Fruit fly (Drosophila melanogaster) whole organism, embryonic: ENCODE measurements around the gene rempA.

Experiments
- ATbp ChIP-seq: fragments of 200-800 bp; sonication (Bioruptor generic); optimal IDR thresholded peaks from 2 replicates; lab custom pipeline; 2017; ENCODE audit warnings: missing biosample characterization, mild to moderate bottlenecking, missing genetic modification characterization, missing genetic modification reagents
- Aef1 ChIP-seq: fragments of 200-800 bp; sonication (Bioruptor generic); IDR thresholded peaks from 3 replicates; pipeline ENCODE4 v1.3.6; 2022; ENCODE audit warnings: missing biosample characterization, missing genetic modification characterization
- CG10147 ChIP-seq: fragments of 200-800 bp; sonication (Bioruptor generic); optimal IDR thresholded peaks from 2 replicates; lab custom pipeline; 2019; ENCODE audit warnings: missing biosample characterization, mild to moderate bottlenecking, missing genetic modification characterization, moderate library complexity
- CG11085 ChIP-seq: fragments of 200-800 bp; sonication (Bioruptor generic); IDR thresholded peaks from 2 replicates; pipeline ENCODE4 v1.3.6; 2022; ENCODE audit warnings: missing biosample characterization, missing genetic modification characterization
- CG11247 ChIP-seq: fragments of 200-800 bp; sonication (Bioruptor generic); IDR thresholded peaks from 2 replicates; pipeline ENCODE4 v1.3.6; 2022; ENCODE audit warnings: missing biosample characterization, missing genetic modification characterization
- CG11560 ChIP-seq: fragments of 200-800 bp; sonication (Bioruptor generic); IDR thresholded peaks from 3 replicates; pipeline ENCODE4 v1.3.6; 2022; ENCODE audit warnings: missing biosample characterization, missing genetic modification characterization
- CG13624 ChIP-seq: fragments of 200-800 bp; sonication (Bioruptor generic); optimal IDR thresholded peaks from 2 replicates; lab custom pipeline; 2016; ENCODE audit warnings: missing biosample characterization, missing genetic modification characterization
- CG14710 ChIP-seq: fragments of 200-800 bp; sonication (Bioruptor generic); optimal IDR thresholded peaks from 3 replicates; lab custom pipeline; 2019; ENCODE audit warnings: missing biosample characterization, mild to moderate bottlenecking, missing genetic modification characterization, moderate library complexity
- CG15269 ChIP-seq: fragments of 200-800 bp; sonication (Bioruptor generic); optimal IDR thresholded peaks from 2 replicates; lab custom pipeline; 2018; ENCODE audit warnings: missing biosample characterization, mild to moderate bottlenecking, missing genetic modification characterization, moderate library complexity
- CG17328 ChIP-seq: fragments of 200-800 bp; sonication (Bioruptor generic); IDR thresholded peaks from 2 replicates; pipeline ENCODE4 v1.3.6; 2022; ENCODE audit warnings: missing biosample characterization, missing genetic modification characterization
- CG2129 ChIP-seq: fragments of 200-800 bp; sonication (Bioruptor generic); IDR thresholded peaks from 2 replicates; pipeline ENCODE4 v1.3.6; 2022; ENCODE audit warnings: missing biosample characterization, missing genetic modification characterization; ENCODE audit not compliant: partially characterized antibody
- CG2678 ChIP-seq: fragments of 200-800 bp; sonication (Bioruptor generic); optimal IDR thresholded peaks from 3 replicates; lab custom pipeline; 2019; ENCODE audit warnings: missing biosample characterization, mild to moderate bottlenecking, missing genetic modification characterization, moderate library complexity
- CG30020 ChIP-seq: fragments of 200-800 bp; optimal IDR thresholded peaks from 2 replicates; lab custom pipeline; 2019; ENCODE audit warnings: missing biosample characterization, mild to moderate bottlenecking, missing genetic modification characterization, moderate library complexity
- CG32772 ChIP-seq: fragments of 200-800 bp; sonication (Bioruptor generic); IDR thresholded peaks from 2 replicates; pipeline ENCODE4 v1.3.6; 2022; ENCODE audit warnings: missing biosample characterization, missing genetic modification characterization
- CG3281 ChIP-seq: fragments of 200-800 bp; sonication (Bioruptor generic); optimal IDR thresholded peaks from 3 replicates; lab custom pipeline; 2017; ENCODE audit warnings: missing biosample characterization, mild to moderate bottlenecking, missing genetic modification characterization
- CG33557 ChIP-seq: fragments of 200-800 bp; sonication (Bioruptor generic); optimal IDR thresholded peaks from 2 replicates; lab custom pipeline; 2019; ENCODE audit warnings: missing biosample characterization, mild to moderate bottlenecking, missing genetic modification characterization, moderate library complexity
- CG34422 ChIP-seq: fragments of 200-800 bp; sonication (Bioruptor generic); IDR thresholded peaks from 3 replicates; pipeline ENCODE4 v1.3.6; 2022; ENCODE audit warnings: missing biosample characterization, missing genetic modification characterization
- CG7839 ChIP-seq: fragments of 200-800 bp; sonication (Bioruptor generic); optimal IDR thresholded peaks from 3 replicates; lab custom pipeline; 2018; ENCODE audit warnings: missing biosample characterization, mild to moderate bottlenecking, missing genetic modification characterization, moderate library complexity
- CG8290 ChIP-seq, 3 experiments: fragments of 200-800 bp; sonication (Bioruptor generic); optimal IDR thresholded peaks; 2 replicates each; lab custom pipeline; 2016 to 2019; ENCODE audit warnings: missing biosample characterization in 3 of 3, missing genetic modification characterization in 3 of 3, mild to moderate bottlenecking in 2 of 3, moderate library complexity in 1 of 3
- HHEX ChIP-seq: fragments of 200-800 bp; sonication (Bioruptor generic); optimal IDR thresholded peaks from 3 replicates; lab custom pipeline; 2017; ENCODE audit warnings: missing biosample characterization, mild to moderate bottlenecking, missing genetic modification characterization, missing genetic modification reagents
- Lhr ChIP-seq: fragments of 200-800 bp; sonication (Bioruptor generic); optimal IDR thresholded peaks from 3 replicates; lab custom pipeline; 2017; ENCODE audit warnings: mild to moderate bottlenecking, missing biosample characterization, missing genetic modification reagents, missing genetic modification characterization
- Meics ChIP-seq: fragments of 200-800 bp; sonication (Bioruptor generic); optimal IDR thresholded peaks from 2 replicates; lab custom pipeline; 2017; ENCODE audit warnings: missing biosample characterization, mild to moderate bottlenecking, missing genetic modification characterization
- Myb ChIP-seq: fragments of 200-800 bp; sonication (Bioruptor generic); optimal IDR thresholded peaks from 2 replicates; lab custom pipeline; 2016; ENCODE audit warnings: missing biosample characterization, missing genetic modification characterization
- Nf-YB ChIP-seq: fragments of 200-800 bp; sonication (Bioruptor generic); optimal IDR thresholded peaks from 3 replicates; lab custom pipeline; 2019; ENCODE audit warnings: missing biosample characterization, mild to moderate bottlenecking, missing genetic modification characterization, moderate library complexity
- Opbp ChIP-seq: fragments of 200-800 bp; sonication (Bioruptor generic); IDR thresholded peaks from 3 replicates; pipeline ENCODE4 v1.3.6; 2022; ENCODE audit warnings: missing biosample characterization, missing genetic modification characterization; ENCODE audit not compliant: partially characterized antibody
- Sin3A ChIP-seq: fragments of >200 bp; optimal IDR thresholded peaks from 2 replicates; lab custom pipeline; 2018
- Ssrp ChIP-seq: fragments of 200-800 bp; sonication (Bioruptor generic); optimal IDR thresholded peaks from 2 replicates; lab custom pipeline; 2018; ENCODE audit warnings: missing biosample characterization, mild to moderate bottlenecking, missing genetic modification characterization, moderate library complexity
- ac ChIP-seq: fragments of 200-800 bp; sonication (Bioruptor generic); optimal IDR thresholded peaks from 3 replicates; lab custom pipeline; 2017; ENCODE audit warnings: missing biosample characterization, mild to moderate bottlenecking, missing genetic modification characterization
- amos ChIP-seq: fragments of 200-800 bp; sonication (Bioruptor generic); IDR thresholded peaks from 2 replicates; pipeline ENCODE4 v1.3.6; 2022; ENCODE audit warnings: missing biosample characterization, missing genetic modification characterization; ENCODE audit not compliant: partially characterized antibody
- chinmo ChIP-seq: fragments of 200-800 bp; sonication (Bioruptor generic); IDR thresholded peaks from 4 replicates; pipeline ENCODE4 v1.3.6; 2022; ENCODE audit warnings: missing biosample characterization, missing genetic modification characterization; ENCODE audit not compliant: partially characterized antibody
- danr ChIP-seq: fragments of 200-800 bp; sonication (Bioruptor generic); IDR thresholded peaks from 2 replicates; pipeline ENCODE4 v1.3.6; 2022; ENCODE audit warnings: missing biosample characterization, missing genetic modification characterization
- dimm ChIP-seq: fragments of 200-800 bp; sonication (Bioruptor generic); IDR thresholded peaks from 2 replicates; pipeline ENCODE4 v1.3.6; 2022; ENCODE audit warnings: missing biosample characterization, missing genetic modification characterization
- gce ChIP-seq: fragments of 200-800 bp; sonication (Bioruptor generic); IDR thresholded peaks from 3 replicates; pipeline ENCODE4 v1.3.6; 2022; ENCODE audit warnings: missing biosample characterization, missing genetic modification characterization
- gro ChIP-seq: fragments of 200-800 bp; sonication (Bioruptor generic); optimal IDR thresholded peaks from 2 replicates; lab custom pipeline; 2016; ENCODE audit warnings: missing biosample characterization, missing genetic modification characterization
- hbn ChIP-seq: fragments of 200-800 bp; sonication (Bioruptor generic); IDR thresholded peaks from 2 replicates; pipeline ENCODE4 v1.3.6; 2022; ENCODE audit warnings: missing biosample characterization, missing genetic modification characterization; ENCODE audit not compliant: partially characterized antibody
- kah ChIP-seq: fragments of 200-800 bp; sonication (Bioruptor generic); optimal IDR thresholded peaks from 2 replicates; lab custom pipeline; 2018; ENCODE audit warnings: missing biosample characterization, mild to moderate bottlenecking, missing genetic modification characterization
- ken ChIP-seq: fragments of 200-800 bp; sonication (Bioruptor generic); IDR thresholded peaks from 3 replicates; pipeline ENCODE4 v1.3.6; 2022; ENCODE audit warnings: missing biosample characterization, missing genetic modification characterization
- knrl ChIP-seq: fragments of 200-800 bp; sonication (Bioruptor generic); IDR thresholded peaks from 3 replicates; pipeline ENCODE4 v1.3.6; 2022; ENCODE audit warnings: missing biosample characterization, missing genetic modification characterization; ENCODE audit not compliant: partially characterized antibody
- mirr ChIP-seq: fragments of 200-800 bp; sonication (Bioruptor generic); optimal IDR thresholded peaks from 3 replicates; lab custom pipeline; 2018; ENCODE audit warnings: missing biosample characterization, mild to moderate bottlenecking, missing genetic modification characterization
- nom ChIP-seq: fragments of 200-800 bp; sonication (Bioruptor generic); optimal IDR thresholded peaks from 2 replicates; lab custom pipeline; 2017; ENCODE audit warnings: missing biosample characterization, missing genetic modification characterization, mild to moderate bottlenecking, moderate library complexity, missing genetic modification reagents
- odd ChIP-seq: fragments of 200-800 bp; sonication (Bioruptor generic); optimal IDR thresholded peaks from 2 replicates; lab custom pipeline; 2017; ENCODE audit warnings: missing biosample characterization, mild to moderate bottlenecking, missing genetic modification characterization
- onecut ChIP-seq: fragments of 200-800 bp; sonication (Bioruptor generic); IDR thresholded peaks from 2 replicates; pipeline ENCODE4 v1.3.6; 2022; ENCODE audit warnings: missing biosample characterization, missing genetic modification characterization
- schlank ChIP-seq: fragments of 200-800 bp; sonication (Bioruptor generic); optimal IDR thresholded peaks from 2 replicates; lab custom pipeline; 2018; ENCODE audit warnings: missing biosample characterization, mild to moderate bottlenecking, missing genetic modification characterization
- sna ChIP-seq: fragments of 200-800 bp; sonication (Bioruptor generic); IDR thresholded peaks from 2 replicates; pipeline ENCODE4 v1.3.6; 2022; ENCODE audit warnings: missing biosample characterization, missing genetic modification characterization; ENCODE audit not compliant: partially characterized antibody
- sug ChIP-seq: fragments of 200-800 bp; optimal IDR thresholded peaks from 2 replicates; lab custom pipeline; 2019; ENCODE audit warnings: missing biosample characterization, mild to moderate bottlenecking, missing genetic modification characterization, moderate library complexity
- tin ChIP-seq: fragments of 200-800 bp; sonication (Bioruptor generic); optimal IDR thresholded peaks from 3 replicates; lab custom pipeline; 2016; ENCODE audit warnings: missing biosample characterization, missing genetic modification characterization
- unc-4 ChIP-seq: fragments of 200-800 bp; sonication (Bioruptor generic); IDR thresholded peaks from 2 replicates; pipeline ENCODE4 v1.3.6; 2022; ENCODE audit warnings: missing biosample characterization, missing genetic modification characterization; ENCODE audit not compliant: partially characterized antibody
- yki ChIP-seq: fragments of >200 bp; optimal IDR thresholded peaks from 3 replicates; lab custom pipeline; 2018

rempA gene

DNA sequence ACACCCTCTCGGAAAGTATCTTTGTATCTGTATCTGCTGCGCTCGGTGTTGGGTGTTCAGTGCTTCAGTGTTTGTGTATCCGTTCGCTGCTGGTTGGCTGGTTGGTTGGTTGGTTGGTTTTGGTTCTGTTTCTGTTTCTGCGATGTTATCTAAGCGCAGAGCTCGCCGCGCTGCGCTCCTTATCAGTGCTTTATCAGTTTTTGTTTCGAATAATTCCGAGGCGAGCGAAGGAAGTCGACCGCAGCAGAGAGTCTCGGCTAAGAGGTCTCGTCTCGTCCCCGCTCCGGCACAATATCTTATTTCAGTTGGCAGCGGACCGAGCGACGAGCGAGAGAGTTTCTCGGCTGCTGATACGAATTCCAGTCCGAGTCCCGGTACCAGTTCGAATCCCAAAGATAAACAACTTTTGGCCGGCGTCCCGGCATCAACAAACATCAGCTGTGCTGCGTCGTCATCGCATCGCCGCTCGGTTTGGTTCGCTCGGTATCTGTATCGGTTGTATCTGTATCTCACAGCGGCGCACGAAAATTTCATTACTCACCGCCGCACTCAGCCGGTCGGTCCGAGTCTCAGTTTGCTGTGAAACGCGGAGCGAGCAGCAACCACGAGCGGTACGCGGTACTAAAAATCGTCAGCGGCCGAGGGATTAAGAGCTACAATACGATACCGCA is 36.8 kb downstream of the rempA start (continued):
- peak; percentile 50 for TF ChIP-seq CG3281
- no peak for TF ChIP-seq CG32772
- peak; percentile 59; the same call in 1 of the 2 replicates for TF ChIP-seq amos (GFP tag; lab: Robert Waterston, UW)
- peak; percentile 78 for TF ChIP-seq gro (GFP tag; lab: Kevin White, UChicago)
- TF ChIP-seq schlank (tag; lab: Kevin White, UChicago) = peak; percentile 23
- peak; percentile 60 for TF ChIP-seq sug (tag; lab: Kevin White, UChicago)
- no peak for TF ChIP-seq Sin3A (lab: Kevin White, UChicago)
- no peak for TF ChIP-seq Lhr (GFP tag; lab: Kevin White, UChicago)
- peak; percentile 25 for TF ChIP-seq CG14710
- no peak for TF ChIP-seq Ssrp (tag; lab: Kevin White, UChicago)
- peak; percentile 92; the same call in 2 of the 4 replicates for TF ChIP-seq chinmo (GFP tag; lab: Robert Waterston, UW)
- no peak for TF ChIP-seq danr
- peak; percentile 72 for TF ChIP-seq mirr
- TF ChIP-seq unc-4 (GFP tag; lab: Robert Waterston, UW) = peak; percentile 52
- peak; percentile 50 for TF ChIP-seq nom (GFP tag; lab: Kevin White, UChicago)
- peak; percentile 31 for TF ChIP-seq CG13624 (GFP tag; lab: Kevin White, UChicago)
- peak; percentile 28 for TF ChIP-seq CG33557
- 0 out of 3 replicates have a peak, but pooled peaks have one; percentile 32 for TF ChIP-seq ken
- TF ChIP-seq odd = peak; percentile 43
- TF ChIP-seq CG30020 (tag; lab: Kevin White, UChicago) = no peak
- TF ChIP-seq yki = no peak
- peak; percentile 93 for TF ChIP-seq Nf-YB (GFP tag; lab: Kevin White, UChicago)
- peak; percentile 23 for TF ChIP-seq ac (GFP tag; lab: Kevin White, UChicago)
- no peak for TF ChIP-seq kah (GFP tag; lab: Kevin White, UChicago)
- peak; percentile 28 for TF ChIP-seq CG2678 (tag; lab: Kevin White, UChicago)
- 0 out of 2 replicates have a peak, but pooled peaks have one; percentile 9 for TF ChIP-seq CG11085
- TF ChIP-seq CG34422 (GFP tag; lab: Robert Waterston, UW) = peak; percentile 92
- peak; percentile 52; the same call in 1 of the 2 replicates for TF ChIP-seq hbn (GFP tag; lab: Robert Waterston, UW)
- peak; percentile 21 for TF ChIP-seq CG15269 (tag; lab: Kevin White, UChicago)
- peak; percentile 42 for TF ChIP-seq CG7839
- peak; percentile 23 for TF ChIP-seq ATbp (GFP tag; lab: Kevin White, UChicago)
- TF ChIP-seq tin (GFP tag; lab: Kevin White, UChicago) = no peak
- peak; percentile 45; the same call in 2 of the 3 replicates for TF ChIP-seq knrl (GFP tag; lab: Robert Waterston, UW)
- peak; percentile 57; the same call in 1 of the 2 replicates for TF ChIP-seq sna (GFP tag; lab: Robert Waterston, UW)
- TF ChIP-seq CG11247 = 0 out of 2 replicates have a peak, but pooled peaks have one; percentile 1
- peak; percentile 33; the same call in 1 of the 2 replicates for TF ChIP-seq CG2129
- no peak for TF ChIP-seq Aef1
- peak; percentile 37 for TF ChIP-seq HHEX (GFP tag; lab: Kevin White, UChicago)
- peak; percentile 21 for TF ChIP-seq CG8290 (GFP tag; optimal IDR thresholded peaks at IDR 0.05; lab: Kevin White, UChicago)
- peak in 1 of 2 experiments; percentile 80 for TF ChIP-seq CG8290 (tag; optimal IDR thresholded peaks at IDR 0.05; lab: Kevin White, UChicago)
- no peak for TF ChIP-seq dimm (GFP tag; lab: Robert Waterston, UW)
- TF ChIP-seq Meics (GFP tag; lab: Kevin White, UChicago) = peak; percentile 38
- TF ChIP-seq Myb = no peak
- TF ChIP-seq CG17328 (GFP tag; lab: Robert Waterston, UW) = peak; percentile 41
- TF ChIP-seq CG10147 = peak; percentile 36
- no peak for TF ChIP-seq CG11560
- TF ChIP-seq gce (GFP tag; lab: Robert Waterston, UW) = no peak; the same call in 2 of the 3 replicates
- TF ChIP-seq Opbp (GFP tag; lab: Robert Waterston, UW) = peak; percentile 72; the same call in 2 of the 3 replicates
- TF ChIP-seq onecut (GFP tag; lab: Robert Waterston, UW) = peak; percentile 16; the same call in 1 of the 2 replicates
